Fruit fly (Drosophila melanogaster): ENCODE data around the gene CG43062.

The CG43062 gene

dm6 chr3R:11773325-11773998 is 23.3 kb downstream of the CG43062 start:
- TF ChIP-seq ttk (optimal IDR thresholded peaks at IDR 0.05) (no peak), insv (optimal IDR thresholded peaks at IDR 0.05) (no peak), Sin3A (optimal IDR thresholded peaks at IDR 0.05) (no peak)

- no peak for TF ChIP-seq ttk (optimal IDR thresholded peaks at IDR 0.05)
- no peak for TF ChIP-seq insv (optimal IDR thresholded peaks at IDR 0.05)
- no peak for TF ChIP-seq Myc (optimal IDR thresholded peaks at IDR 0.05)
- TF ChIP-seq Sin3A (optimal IDR thresholded peaks at IDR 0.05), result no peak
- no peak for TF ChIP-seq h (optimal IDR thresholded peaks at IDR 0.05)
- TF ChIP-seq psq (optimal IDR thresholded peaks at IDR 0.05), result no peak
These were observed 23.9 kb downstream of the CG43062 start for dm6 chr3R:11773999-11774397.

dm6 chr3R:11775207-11775606 is 25.1 kb downstream of the CG43062 start:
- TF ChIP-seq Myc (optimal IDR thresholded peaks at IDR 0.05), result no peak
- no peak for TF ChIP-seq psq (optimal IDR thresholded peaks at IDR 0.05)
- TF ChIP-seq h (optimal IDR thresholded peaks at IDR 0.05), result no peak
- no peak for TF ChIP-seq insv (optimal IDR thresholded peaks at IDR 0.05)
- TF ChIP-seq Sin3A (optimal IDR thresholded peaks at IDR 0.05), result no peak
- TF ChIP-seq ttk (optimal IDR thresholded peaks at IDR 0.05), result no peak

dm6 chr3R:11776068-11776767 is 26.1 kb downstream of the CG43062 start:
- TF ChIP-seq ttk (optimal IDR thresholded peaks at IDR 0.05), result no peak
- no peak for TF ChIP-seq h (optimal IDR thresholded peaks at IDR 0.05)
- no peak for TF ChIP-seq insv (optimal IDR thresholded peaks at IDR 0.05)
- TF ChIP-seq Myc (optimal IDR thresholded peaks at IDR 0.05), result no peak
- TF ChIP-seq Sin3A (optimal IDR thresholded peaks at IDR 0.05), result no peak
- no peak for TF ChIP-seq psq (optimal IDR thresholded peaks at IDR 0.05)

- no peak for TF ChIP-seq h (optimal IDR thresholded peaks at IDR 0.05)
- TF ChIP-seq insv (optimal IDR thresholded peaks at IDR 0.05), result no peak
- TF ChIP-seq Myc (optimal IDR thresholded peaks at IDR 0.05), result no peak
- no peak for TF ChIP-seq psq (optimal IDR thresholded peaks at IDR 0.05)
These were observed 26.9 kb downstream of the CG43062 start for dm6 chr3R:11777058-11777457.

- TF ChIP-seq insv (optimal IDR thresholded peaks at IDR 0.05), result no peak
- no peak for TF ChIP-seq psq (optimal IDR thresholded peaks at IDR 0.05)
- TF ChIP-seq Myc (optimal IDR thresholded peaks at IDR 0.05), result no peak
- no peak for TF ChIP-seq ttk (optimal IDR thresholded peaks at IDR 0.05)
- no peak for TF ChIP-seq h (optimal IDR thresholded peaks at IDR 0.05)
- no peak for TF ChIP-seq Sin3A (optimal IDR thresholded peaks at IDR 0.05)
These were observed 28.1 kb downstream of the CG43062 start for dm6 chr3R:11778012-11778865.

- TF ChIP-seq Sin3A (optimal IDR thresholded peaks at IDR 0.05) (no peak), psq (optimal IDR thresholded peaks at IDR 0.05) (no peak), insv (optimal IDR thresholded peaks at IDR 0.05) (no peak), h (optimal IDR thresholded peaks at IDR 0.05) (no peak), ttk (optimal IDR thresholded peaks at IDR 0.05) (no peak), Myc (optimal IDR thresholded peaks at IDR 0.05) (no peak)
These were observed 28.7 kb downstream of the CG43062 start for dm6 chr3R:11778879-11779278.

- TF ChIP-seq Myc (optimal IDR thresholded peaks at IDR 0.05) (no peak), insv (optimal IDR thresholded peaks at IDR 0.05) (no peak), Sin3A (optimal IDR thresholded peaks at IDR 0.05) (no peak), h (optimal IDR thresholded peaks at IDR 0.05) (no peak), ttk (optimal IDR thresholded peaks at IDR 0.05) (no peak), psq (optimal IDR thresholded peaks at IDR 0.05) (no peak)
These were observed 29.4 kb downstream of the CG43062 start for dm6 chr3R:11779357-11780018.

dm6 chr3R:11780181-11780688 is 30.1 kb downstream of the CG43062 start:
- TF ChIP-seq Myc (optimal IDR thresholded peaks at IDR 0.05) (no peak), Sin3A (optimal IDR thresholded peaks at IDR 0.05) (no peak), insv (optimal IDR thresholded peaks at IDR 0.05) (no peak), ttk (optimal IDR thresholded peaks at IDR 0.05) (no peak), psq (optimal IDR thresholded peaks at IDR 0.05) (no peak), h (optimal IDR thresholded peaks at IDR 0.05) (no peak)

- no peak for TF ChIP-seq ttk (optimal IDR thresholded peaks at IDR 0.05)
These were observed 36.6 kb downstream of the CG43062 start, which contains the start of the genes prd1 and HisCl1 for dm6 chr3R:11786695-11787226. prd1 (minus strand) TSS chr3R:11787014. HisCl1 (plus strand) TSS chr3R:11787176.

- TF ChIP-seq insv (optimal IDR thresholded peaks at IDR 0.05) (no peak), psq (optimal IDR thresholded peaks at IDR 0.05) (no peak), Myc (optimal IDR thresholded peaks at IDR 0.05) (no peak), ttk (optimal IDR thresholded peaks at IDR 0.05) (no peak), Sin3A (optimal IDR thresholded peaks at IDR 0.05) (no peak), h (optimal IDR thresholded peaks at IDR 0.05) (no peak)
These were observed 46.6 kb downstream of the CG43062 start, which contains the start of gene Sbf for dm6 chr3R:11796780-11797179. Sbf (minus strand) TSS chr3R:11796948.
